Worm (Caenorhabditis elegans): ENCODE data around the gene C25A8.2.

ce11 chrIV:7017123-7017674, 7.6 kb downstream of the C25A8.2 start, which contains the start of gene gldi-4:
- TF ChIP-seq T23F11.4 (GFP tag; optimal IDR thresholded peaks at IDR 0.05): no peak
- TF ChIP-seq ceh-9 (tag; optimal IDR thresholded peaks at IDR 0.05): no peak
- no peak for TF ChIP-seq unc-55 (GFP tag; optimal IDR thresholded peaks at IDR 0.05)
- TF ChIP-seq elt-2 (tag; optimal IDR thresholded peaks at IDR 0.05): no peak
- TF ChIP-seq ahr-1 (tag; optimal IDR thresholded peaks at IDR 0.05): no peak
- no peak for TF ChIP-seq pqm-1 (tag; optimal IDR thresholded peaks at IDR 0.05)
- TF ChIP-seq fkh-10 (GFP tag; optimal IDR thresholded peaks at IDR 0.05): no peak
- no peak for TF ChIP-seq sox-4 (tag; optimal IDR thresholded peaks at IDR 0.05)

All from whole organism, late embryonic.